Fruit fly (Drosophila melanogaster): ENCODE results near the gene Jwa.

DNA sequence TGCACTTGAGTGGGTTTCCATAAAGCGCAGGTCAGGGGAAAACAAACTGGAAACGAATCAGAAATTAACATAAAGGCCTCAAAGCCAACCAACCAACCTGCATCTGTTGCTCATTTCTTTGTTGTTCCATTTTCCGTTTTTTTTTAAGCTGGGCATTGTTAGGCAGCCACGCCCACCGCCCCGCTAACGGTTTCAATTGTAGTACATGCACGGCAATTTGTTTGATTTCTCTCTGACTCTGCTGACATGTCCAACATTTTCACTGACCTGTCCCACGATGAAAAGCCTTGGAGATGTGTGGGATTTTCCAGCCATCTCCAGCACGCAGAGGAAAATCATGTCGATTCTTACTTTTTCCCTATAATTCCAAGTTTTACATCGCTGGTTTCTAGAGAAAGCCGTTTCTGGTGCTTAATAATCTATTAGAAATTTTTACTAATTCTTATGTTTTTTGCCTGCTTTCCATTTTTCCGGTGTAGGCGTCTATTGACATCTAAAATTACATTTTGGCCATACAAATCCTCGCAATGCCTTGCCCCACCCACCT, 48.7 kb downstream of the Jwa start:
- TF ChIP-seq psq (optimal IDR thresholded peaks at IDR 0.05): no peak
- no peak for TF ChIP-seq ttk (optimal IDR thresholded peaks at IDR 0.05)
